Worm (Caenorhabditis elegans): Measurements from ENCODE around the gene sul-1.

DNA sequence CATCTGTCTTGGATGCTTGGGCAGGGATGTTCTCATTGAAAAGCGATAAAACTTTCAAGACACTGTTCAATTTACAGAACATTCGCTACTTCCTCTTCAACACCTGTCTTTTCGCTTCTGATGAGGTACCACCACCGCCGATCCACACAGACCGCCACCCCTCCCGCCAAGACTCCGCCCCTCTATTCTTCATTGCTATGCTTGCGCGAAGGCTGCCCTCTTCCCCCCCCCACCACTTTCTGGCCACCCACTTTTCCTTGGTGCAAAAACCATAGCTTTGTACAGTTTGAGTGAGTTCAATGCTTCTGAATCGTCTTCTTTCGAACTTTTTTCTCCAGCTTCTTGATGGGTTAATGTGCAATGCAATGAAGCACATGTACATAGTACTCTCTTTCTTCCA is 43.2 kb upstream of the sul-1 start:
- TF ChIP-seq T22C8.4 (GFP tag; IDR thresholded peaks at IDR 0.05), result no peak
- TF ChIP-seq ref-1 (GFP tag; conservative IDR thresholded peaks at IDR 0.05), result no peak
- TF ChIP-seq tab-1 (GFP tag; IDR thresholded peaks at IDR 0.05), result no peak
- no peak for TF ChIP-seq med-1 (GFP tag; optimal IDR thresholded peaks at IDR 0.05; ENCODE audit: insufficient read depth)

Data from whole organism, midembryonic.